Fruit fly (Drosophila melanogaster) whole organism, embryonic: ENCODE results near the gene CG9150.

Source experiments
- CG10274 ChIP-seq: fragments of 200-800 bp; sonication (Bioruptor generic); optimal IDR thresholded peaks from 3 replicates; lab custom pipeline; 2017; ENCODE audit warnings: missing biosample characterization, mild to moderate bottlenecking, missing genetic modification characterization
- CG11085 ChIP-seq: fragments of 200-800 bp; sonication (Bioruptor generic); IDR thresholded peaks from 2 replicates; pipeline ENCODE4 v1.3.6; 2022; ENCODE audit warnings: missing biosample characterization, missing genetic modification characterization
- CG12236 ChIP-seq: fragments of 200-800 bp; sonication (Bioruptor generic); optimal IDR thresholded peaks from 2 replicates; lab custom pipeline; 2016; ENCODE audit warnings: missing biosample characterization, missing genetic modification characterization
- CG1233 ChIP-seq: fragments of 200-800 bp; sonication (Bioruptor generic); optimal IDR thresholded peaks from 4 replicates; lab custom pipeline; 2018; ENCODE audit warnings: missing biosample characterization, mild to moderate bottlenecking, missing genetic modification characterization
- CG13287 ChIP-seq: fragments of 200-800 bp; sonication (Bioruptor generic); IDR thresholded peaks from 2 replicates; pipeline ENCODE4 v1.3.6; 2022; ENCODE audit warnings: missing biosample characterization, missing genetic modification characterization; ENCODE audit not compliant: partially characterized antibody
- CG14014 ChIP-seq: fragments of 200-800 bp; sonication (Bioruptor generic); IDR thresholded peaks from 2 replicates; pipeline ENCODE4 v1.3.6; 2022; ENCODE audit warnings: missing biosample characterization, missing genetic modification characterization
- CG14441 ChIP-seq: fragments of 200-800 bp; sonication (Bioruptor generic); IDR thresholded peaks from 2 replicates; pipeline ENCODE4 v1.3.6; 2022; ENCODE audit warnings: missing biosample characterization, missing genetic modification characterization
- CG15269 ChIP-seq: fragments of 200-800 bp; sonication (Bioruptor generic); optimal IDR thresholded peaks from 2 replicates; lab custom pipeline; 2018; ENCODE audit warnings: missing biosample characterization, mild to moderate bottlenecking, missing genetic modification characterization, moderate library complexity
- CG15514 ChIP-seq: fragments of 200-800 bp; sonication (Bioruptor generic); optimal IDR thresholded peaks from 3 replicates; lab custom pipeline; 2017; ENCODE audit warnings: missing biosample characterization, missing genetic modification characterization, mild to moderate bottlenecking, moderate library complexity, missing genetic modification reagents
- CG18476 ChIP-seq: fragments of 200-800 bp; sonication (Bioruptor generic); optimal IDR thresholded peaks from 2 replicates; lab custom pipeline; 2016; ENCODE audit warnings: missing biosample characterization, mild to moderate bottlenecking, missing genetic modification characterization
- CG2129 ChIP-seq: fragments of 200-800 bp; sonication (Bioruptor generic); IDR thresholded peaks from 2 replicates; pipeline ENCODE4 v1.3.6; 2022; ENCODE audit warnings: missing biosample characterization, missing genetic modification characterization; ENCODE audit not compliant: partially characterized antibody
- CG32772 ChIP-seq: fragments of 200-800 bp; sonication (Bioruptor generic); IDR thresholded peaks from 2 replicates; pipeline ENCODE4 v1.3.6; 2022; ENCODE audit warnings: missing biosample characterization, missing genetic modification characterization
- CG3281 ChIP-seq: fragments of 200-800 bp; sonication (Bioruptor generic); optimal IDR thresholded peaks from 3 replicates; lab custom pipeline; 2017; ENCODE audit warnings: missing biosample characterization, mild to moderate bottlenecking, missing genetic modification characterization
- CG33213 ChIP-seq: fragments of 200-800 bp; sonication (Bioruptor generic); optimal IDR thresholded peaks from 3 replicates; lab custom pipeline; 2016; ENCODE audit warnings: missing biosample characterization, missing genetic modification characterization
- CG43689 ChIP-seq: fragments of 200-800 bp; sonication (Bioruptor generic); IDR thresholded peaks from 2 replicates; pipeline ENCODE4 v1.3.6; 2022; ENCODE audit warnings: missing biosample characterization, missing genetic modification characterization
- CG5245 ChIP-seq: fragments of 200-800 bp; sonication (Bioruptor generic); optimal IDR thresholded peaks from 3 replicates; lab custom pipeline; 2016; ENCODE audit warnings: missing biosample characterization, missing genetic modification characterization
- CG7556 ChIP-seq: fragments of 200-800 bp; sonication (Bioruptor generic); optimal IDR thresholded peaks from 2 replicates; lab custom pipeline; 2017; ENCODE audit warnings: missing biosample characterization, mild to moderate bottlenecking, missing genetic modification characterization
- CG7963 ChIP-seq: fragments of 200-800 bp; sonication (Bioruptor generic); IDR thresholded peaks from 3 replicates; pipeline ENCODE4 v1.3.6; 2022; ENCODE audit warnings: missing biosample characterization, missing genetic modification characterization; ENCODE audit not compliant: partially characterized antibody
- E2f2 ChIP-seq: fragments of 200-800 bp; sonication (Bioruptor generic); IDR thresholded peaks from 2 replicates; pipeline ENCODE4 v1.3.6; 2022; ENCODE audit warnings: missing biosample characterization, missing genetic modification characterization
- ERR ChIP-seq: fragments of 200-800 bp; sonication (Bioruptor generic); optimal IDR thresholded peaks from 2 replicates; lab custom pipeline; 2016; ENCODE audit warnings: missing biosample characterization, missing genetic modification characterization
- HHEX ChIP-seq: fragments of 200-800 bp; sonication (Bioruptor generic); optimal IDR thresholded peaks from 3 replicates; lab custom pipeline; 2017; ENCODE audit warnings: missing biosample characterization, mild to moderate bottlenecking, missing genetic modification characterization, missing genetic modification reagents
- MTF-1 ChIP-seq: fragments of 200-800 bp; sonication (Bioruptor generic); optimal IDR thresholded peaks from 2 replicates; lab custom pipeline; 2018; ENCODE audit warnings: missing biosample characterization, mild to moderate bottlenecking, missing genetic modification characterization, borderline replicate concordance
- Mad ChIP-seq: fragments of 200-800 bp; sonication (Bioruptor generic); optimal IDR thresholded peaks from 2 replicates; lab custom pipeline; 2016; ENCODE audit warnings: missing biosample characterization, missing genetic modification characterization
- Mes4 ChIP-seq: fragments of 200-800 bp; sonication (Bioruptor generic); optimal IDR thresholded peaks from 2 replicates; lab custom pipeline; 2016; ENCODE audit warnings: missing biosample characterization, missing genetic modification characterization
- Myb ChIP-seq: fragments of 200-800 bp; sonication (Bioruptor generic); optimal IDR thresholded peaks from 2 replicates; lab custom pipeline; 2016; ENCODE audit warnings: missing biosample characterization, missing genetic modification characterization
- Nf-YB ChIP-seq: fragments of 200-800 bp; sonication (Bioruptor generic); optimal IDR thresholded peaks from 3 replicates; lab custom pipeline; 2019; ENCODE audit warnings: missing biosample characterization, mild to moderate bottlenecking, missing genetic modification characterization, moderate library complexity
- Optix ChIP-seq: fragments of 200-800 bp; sonication (Bioruptor generic); IDR thresholded peaks from 3 replicates; pipeline ENCODE4 v1.3.6; 2022; ENCODE audit warnings: missing biosample characterization, missing genetic modification characterization
- Side ChIP-seq: fragments of 200-800 bp; sonication (Bioruptor generic); optimal IDR thresholded peaks from 2 replicates; lab custom pipeline; 2016; ENCODE audit warnings: missing biosample characterization, missing genetic modification characterization
- ac ChIP-seq: fragments of 200-800 bp; sonication (Bioruptor generic); optimal IDR thresholded peaks from 3 replicates; lab custom pipeline; 2017; ENCODE audit warnings: missing biosample characterization, mild to moderate bottlenecking, missing genetic modification characterization
- al ChIP-seq: fragments of 200-800 bp; sonication (Bioruptor generic); IDR thresholded peaks from 2 replicates; pipeline ENCODE4 v1.3.6; 2022; ENCODE audit warnings: missing biosample characterization, missing genetic modification characterization
- bab2 ChIP-seq: fragments of 200-800 bp; sonication (Bioruptor generic); optimal IDR thresholded peaks from 2 replicates; lab custom pipeline; 2016; ENCODE audit warnings: missing biosample characterization, missing genetic modification characterization
- cas ChIP-seq: fragments of 200-800 bp; sonication (Bioruptor generic); IDR thresholded peaks from 2 replicates; pipeline ENCODE4 v1.3.6; 2022; ENCODE audit warnings: missing biosample characterization, missing genetic modification characterization
- chinmo ChIP-seq: fragments of 200-800 bp; sonication (Bioruptor generic); IDR thresholded peaks from 4 replicates; pipeline ENCODE4 v1.3.6; 2022; ENCODE audit warnings: missing biosample characterization, missing genetic modification characterization; ENCODE audit not compliant: partially characterized antibody
- ci ChIP-seq: fragments of 200-800 bp; sonication (Bioruptor generic); IDR thresholded peaks from 3 replicates; pipeline ENCODE4 v1.3.6; 2022; ENCODE audit warnings: missing biosample characterization, missing genetic modification characterization
- cwo ChIP-seq: fragments of 200-800 bp; sonication (Bioruptor generic); optimal IDR thresholded peaks from 3 replicates; lab custom pipeline; 2017; ENCODE audit warnings: missing biosample characterization, missing genetic modification characterization, mild to moderate bottlenecking, moderate library complexity, missing genetic modification reagents
- ftz-f1 ChIP-seq: fragments of 200-800 bp; sonication (Bioruptor generic); optimal IDR thresholded peaks from 2 replicates; lab custom pipeline; 2016; ENCODE audit warnings: missing biosample characterization, missing genetic modification characterization
- fu2 ChIP-seq: fragments of 200-800 bp; sonication (Bioruptor generic); optimal IDR thresholded peaks from 2 replicates; lab custom pipeline; 2016; ENCODE audit warnings: missing biosample characterization, missing genetic modification characterization
- gcm ChIP-seq: fragments of 200-800 bp; sonication (Bioruptor generic); optimal IDR thresholded peaks from 2 replicates; lab custom pipeline; 2019; ENCODE audit warnings: missing biosample characterization, mild to moderate bottlenecking, missing genetic modification characterization, moderate library complexity
- gem ChIP-seq: fragments of 200-800 bp; sonication (Bioruptor generic); optimal IDR thresholded peaks from 2 replicates; lab custom pipeline; 2019; ENCODE audit warnings: missing biosample characterization, mild to moderate bottlenecking, missing genetic modification characterization, moderate library complexity
- gfzf ChIP-seq: fragments of 200-800 bp; sonication (Bioruptor generic); optimal IDR thresholded peaks from 2 replicates; lab custom pipeline; 2016; ENCODE audit warnings: missing biosample characterization, mild to moderate bottlenecking, missing genetic modification characterization, moderate library complexity
- ham ChIP-seq: fragments of 200-800 bp; sonication (Bioruptor generic); IDR thresholded peaks from 2 replicates; pipeline ENCODE4 v1.3.6; 2022; ENCODE audit warnings: missing biosample characterization, missing genetic modification characterization
- jumu ChIP-seq: fragments of 200-800 bp; sonication (Bioruptor generic); optimal IDR thresholded peaks from 3 replicates; lab custom pipeline; 2016; ENCODE audit warnings: missing biosample characterization, missing genetic modification characterization
- kay ChIP-seq: fragments of 200-800 bp; sonication (Bioruptor generic); optimal IDR thresholded peaks from 2 replicates; lab custom pipeline; 2016; ENCODE audit warnings: missing biosample characterization, missing genetic modification characterization
- otp ChIP-seq: fragments of 200-800 bp; sonication (Bioruptor generic); IDR thresholded peaks from 3 replicates; pipeline ENCODE4, ENCODE4 v1.3.6; 2022; ENCODE audit warnings: missing biosample characterization, missing genetic modification characterization
- phol ChIP-seq: fragments of 200-800 bp; sonication (Bioruptor generic); optimal IDR thresholded peaks from 3 replicates; lab custom pipeline; 2018; ENCODE audit warnings: missing biosample characterization, mild to moderate bottlenecking, missing genetic modification characterization, moderate library complexity
- sim ChIP-seq: fragments of 200-800 bp; sonication (Bioruptor generic); IDR thresholded peaks from 2 replicates; pipeline ENCODE4 v1.3.6; 2022; ENCODE audit warnings: missing biosample characterization, missing genetic modification characterization
- sqz ChIP-seq: fragments of 200-800 bp; sonication (Bioruptor generic); optimal IDR thresholded peaks from 3 replicates; lab custom pipeline; 2018; ENCODE audit warnings: missing biosample characterization, mild to moderate bottlenecking, missing genetic modification characterization
- stwl ChIP-seq: fragments of 200-800 bp; sonication (Bioruptor generic); optimal IDR thresholded peaks from 3 replicates; lab custom pipeline; 2018; ENCODE audit warnings: missing biosample characterization, mild to moderate bottlenecking, missing genetic modification characterization, moderate library complexity
- sug ChIP-seq: fragments of 200-800 bp; optimal IDR thresholded peaks from 2 replicates; lab custom pipeline; 2019; ENCODE audit warnings: missing biosample characterization, mild to moderate bottlenecking, missing genetic modification characterization, moderate library complexity
- unpg ChIP-seq: fragments of 200-800 bp; sonication (Bioruptor generic); optimal IDR thresholded peaks from 3 replicates; lab custom pipeline; 2018; ENCODE audit warnings: missing biosample characterization, mild to moderate bottlenecking, missing genetic modification characterization, moderate library complexity
- vfl ChIP-seq: fragments of 200-800 bp; sonication (Bioruptor generic); optimal IDR thresholded peaks from 2 replicates; lab custom pipeline; 2016; ENCODE audit warnings: missing biosample characterization, missing genetic modification characterization
- wor ChIP-seq: fragments of 200-800 bp; sonication (Bioruptor generic); IDR thresholded peaks from 2 replicates; pipeline ENCODE4 v1.3.6; 2022; ENCODE audit warnings: missing biosample characterization, missing genetic modification characterization

The CG9150 gene

DNA sequence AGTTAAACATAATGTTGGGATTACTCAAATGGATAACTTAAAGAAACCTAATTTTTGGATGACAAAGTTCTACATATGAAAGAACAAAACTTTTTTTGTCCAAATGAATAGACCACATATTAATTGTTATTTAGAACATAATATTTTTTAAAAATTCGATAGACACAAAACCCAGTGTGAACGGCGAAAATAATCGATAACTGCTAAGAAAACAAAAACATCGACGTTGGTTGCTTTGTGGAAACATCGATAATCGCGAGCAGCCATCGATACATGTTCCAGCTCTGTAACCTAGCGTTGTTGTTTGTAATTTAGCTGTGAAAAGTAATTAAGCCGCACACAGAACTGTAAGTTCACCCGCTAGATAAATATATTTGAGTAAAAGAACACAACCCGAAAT, 17.8 kb downstream of the CG9150 start, which contains the start of gene CG9135 (continued):
- no peak for TF ChIP-seq CG18476 (GFP tag; lab: Kevin White, UChicago)
- TF ChIP-seq unpg (GFP tag; lab: Kevin White, UChicago): no peak
- peak; percentile 99 for TF ChIP-seq CG13287 (GFP tag; lab: Robert Waterston, UW)
- TF ChIP-seq sim (GFP tag; lab: Robert Waterston, UW): no peak
- no peak for TF ChIP-seq CG43689 (GFP tag; lab: Robert Waterston, UW)
- TF ChIP-seq sug (tag; lab: Kevin White, UChicago): no peak
- no peak for TF ChIP-seq HHEX (GFP tag; lab: Kevin White, UChicago)
- TF ChIP-seq ERR (GFP tag; lab: Kevin White, UChicago): no peak
- peak; percentile 20 for TF ChIP-seq Myb (GFP tag; lab: Kevin White, UChicago)
- TF ChIP-seq gcm (GFP tag; lab: Kevin White, UChicago): no peak
- TF ChIP-seq jumu (GFP tag; lab: Kevin White, UChicago): no peak
- no peak for TF ChIP-seq otp (GFP tag; lab: Robert Waterston, UW)
- no peak for TF ChIP-seq cas (GFP tag; lab: Robert Waterston, UW)
- TF ChIP-seq ham: no peak
- TF ChIP-seq ci (GFP tag; lab: Robert Waterston, UW): no peak
- no peak for TF ChIP-seq CG10274 (GFP tag; lab: Kevin White, UChicago)
- no peak for TF ChIP-seq ftz-f1 (GFP tag; lab: Kevin White, UChicago)
- TF ChIP-seq CG14014 (GFP tag; lab: Robert Waterston, UW): no peak
- no peak for TF ChIP-seq CG11085 (GFP tag; lab: Robert Waterston, UW)
- TF ChIP-seq bab2 (GFP tag; lab: Kevin White, UChicago): no peak
- no peak for TF ChIP-seq CG5245 (GFP tag; lab: Kevin White, UChicago)
- TF ChIP-seq CG33213 (GFP tag; lab: Kevin White, UChicago): no peak
- peak; percentile 100 for TF ChIP-seq CG7963 (GFP tag; lab: Robert Waterston, UW)
- TF ChIP-seq CG2129 (GFP tag; lab: Robert Waterston, UW): peak; percentile 90
- TF ChIP-seq wor: no peak
- peak; percentile 72 for TF ChIP-seq E2f2 (GFP tag; lab: Robert Waterston, UW)
- TF ChIP-seq CG1233: no peak
- peak; percentile 98 for TF ChIP-seq chinmo (GFP tag; lab: Robert Waterston, UW)
- TF ChIP-seq CG12236 (GFP tag; lab: Kevin White, UChicago): no peak
- TF ChIP-seq gem (tag; lab: Kevin White, UChicago): no peak
- no peak for TF ChIP-seq gfzf
- TF ChIP-seq al (GFP tag; lab: Robert Waterston, UW): no peak
- TF ChIP-seq stwl (tag; lab: Kevin White, UChicago): peak; percentile 78
- peak; percentile 41 for TF ChIP-seq phol (tag; lab: Kevin White, UChicago)
- no peak for TF ChIP-seq CG14441 (GFP tag; lab: Robert Waterston, UW)
- TF ChIP-seq cwo (GFP tag; lab: Kevin White, UChicago): no peak
- no peak for TF ChIP-seq CG7556
- no peak for TF ChIP-seq sqz (GFP tag; lab: Kevin White, UChicago)
- TF ChIP-seq Mad (GFP tag; lab: Kevin White, UChicago): no peak
- no peak for TF ChIP-seq CG32772 (GFP tag; lab: Robert Waterston, UW)
- no peak for TF ChIP-seq CG3281 (GFP tag; lab: Kevin White, UChicago)
- no peak for TF ChIP-seq CG15269 (tag; lab: Kevin White, UChicago)
- no peak for TF ChIP-seq vfl
- peak; percentile 58 for TF ChIP-seq CG15514
- no peak for TF ChIP-seq MTF-1
- no peak for TF ChIP-seq Side (GFP tag; lab: Kevin White, UChicago)
- TF ChIP-seq fu2 (GFP tag; lab: Kevin White, UChicago): no peak
- no peak for TF ChIP-seq Mes4 (GFP tag; lab: Kevin White, UChicago)
- TF ChIP-seq Optix: no peak
- TF ChIP-seq kay: no peak
- no peak for TF ChIP-seq Nf-YB (GFP tag; lab: Kevin White, UChicago)
- TF ChIP-seq ac (GFP tag; lab: Kevin White, UChicago): no peak
